Fruit fly (Drosophila melanogaster) whole organism, embryonic: ENCODE data around the gene CG17364.

Experiments
- ATbp ChIP-seq: fragments of 200-800 bp; sonication (Bioruptor generic); optimal IDR thresholded peaks from 2 replicates; lab custom pipeline; 2017; ENCODE audit warnings: missing biosample characterization, mild to moderate bottlenecking, missing genetic modification characterization, missing genetic modification reagents
- Ada2b ChIP-seq: fragments of 200-800 bp; sonication (Bioruptor generic); IDR thresholded peaks from 2 replicates; pipeline ENCODE4 v1.3.6; 2022; ENCODE audit warnings: missing biosample characterization, missing genetic modification characterization
- CG11398 ChIP-seq: fragments of 200-800 bp; sonication (Bioruptor generic); optimal IDR thresholded peaks from 2 replicates; lab custom pipeline; 2016; ENCODE audit warnings: missing biosample characterization, missing genetic modification characterization
- CG18011 ChIP-seq: fragments of 200-800 bp; sonication (Bioruptor generic); optimal IDR thresholded peaks from 2 replicates; lab custom pipeline; 2017; ENCODE audit warnings: missing biosample characterization, missing genetic modification characterization, mild to moderate bottlenecking, moderate library complexity, missing genotype
- CG2120 ChIP-seq: fragments of 200-800 bp; sonication (Bioruptor generic); optimal IDR thresholded peaks from 3 replicates; lab custom pipeline; 2016; ENCODE audit warnings: missing biosample characterization, missing genetic modification characterization
- CG2875 ChIP-seq: fragments of 200-800 bp; sonication (Bioruptor generic); optimal IDR thresholded peaks from 2 replicates; lab custom pipeline; 2017; ENCODE audit warnings: missing biosample characterization, mild to moderate bottlenecking, missing genetic modification characterization, missing genetic modification reagents
- CG2889 ChIP-seq: fragments of 200-800 bp; sonication (Bioruptor generic); IDR thresholded peaks from 3 replicates; pipeline ENCODE4 v1.3.6; 2022; ENCODE audit warnings: missing biosample characterization, missing genetic modification characterization
- CG30403 ChIP-seq: fragments of 200-800 bp; sonication (Bioruptor generic); optimal IDR thresholded peaks from 3 replicates; lab custom pipeline; 2016; ENCODE audit warnings: missing biosample characterization, missing genetic modification characterization
- CG30431 ChIP-seq: fragments of 200-800 bp; sonication (Bioruptor generic); optimal IDR thresholded peaks from 2 replicates; lab custom pipeline; 2017; ENCODE audit warnings: missing biosample characterization, missing genetic modification characterization
- CG5245 ChIP-seq: fragments of 200-800 bp; sonication (Bioruptor generic); optimal IDR thresholded peaks from 3 replicates; lab custom pipeline; 2016; ENCODE audit warnings: missing biosample characterization, missing genetic modification characterization
- CG5953 ChIP-seq: fragments of 200-800 bp; sonication (Bioruptor generic); IDR thresholded peaks from 2 replicates; pipeline ENCODE4 v1.3.6; 2022; ENCODE audit warnings: missing biosample characterization, missing genetic modification characterization
- CG6654 ChIP-seq: fragments of 200-800 bp; sonication (Bioruptor generic); optimal IDR thresholded peaks from 2 replicates; lab custom pipeline; 2017; ENCODE audit warnings: missing biosample characterization, mild to moderate bottlenecking, missing genetic modification characterization
- CG6765 ChIP-seq: fragments of 200-800 bp; sonication (Bioruptor generic); optimal IDR thresholded peaks from 3 replicates; lab custom pipeline; 2017; ENCODE audit warnings: missing biosample characterization, mild to moderate bottlenecking, missing genetic modification characterization
- CG7928 ChIP-seq: fragments of 200-800 bp; sonication (Bioruptor generic); optimal IDR thresholded peaks from 2 replicates; lab custom pipeline; 2017; ENCODE audit warnings: missing biosample characterization, mild to moderate bottlenecking, missing genetic modification characterization
- CG7963 ChIP-seq: fragments of 200-800 bp; sonication (Bioruptor generic); IDR thresholded peaks from 3 replicates; pipeline ENCODE4 v1.3.6; 2022; ENCODE audit warnings: missing biosample characterization, missing genetic modification characterization; ENCODE audit not compliant: partially characterized antibody
- CG8944 ChIP-seq: fragments of 200-800 bp; sonication (Bioruptor generic); optimal IDR thresholded peaks from 3 replicates; lab custom pipeline; 2016; ENCODE audit warnings: missing biosample characterization, missing genetic modification characterization
- CoRest ChIP-seq: fragments of 200-800 bp; sonication (Bioruptor generic); optimal IDR thresholded peaks from 3 replicates; lab custom pipeline; 2018; ENCODE audit warnings: missing biosample characterization, mild to moderate bottlenecking, missing genetic modification characterization, moderate library complexity
- ERR ChIP-seq: fragments of 200-800 bp; sonication (Bioruptor generic); optimal IDR thresholded peaks from 2 replicates; lab custom pipeline; 2016; ENCODE audit warnings: missing biosample characterization, missing genetic modification characterization
- Ets65A ChIP-seq: fragments of 200-800 bp; sonication (Bioruptor generic); peaks from one replicate; lab custom pipeline; 2016; ENCODE audit warnings: missing biosample characterization, missing genetic modification characterization
- Ets97D ChIP-seq: fragments of 200-800 bp; sonication (Bioruptor generic); optimal IDR thresholded peaks from 3 replicates; lab custom pipeline; 2016; ENCODE audit warnings: missing biosample characterization, missing genetic modification characterization
- HHEX ChIP-seq: fragments of 200-800 bp; sonication (Bioruptor generic); optimal IDR thresholded peaks from 3 replicates; lab custom pipeline; 2017; ENCODE audit warnings: missing biosample characterization, mild to moderate bottlenecking, missing genetic modification characterization, missing genetic modification reagents
- HLH54F ChIP-seq: fragments of 200-800 bp; sonication (Bioruptor generic); optimal IDR thresholded peaks from 3 replicates; lab custom pipeline; 2016; ENCODE audit warnings: missing biosample characterization, missing genetic modification characterization
- MESR4 ChIP-seq: fragments of 200-800 bp; sonication (Bioruptor generic); optimal IDR thresholded peaks from 2 replicates; lab custom pipeline; 2018; ENCODE audit warnings: missing biosample characterization, mild to moderate bottlenecking, missing genetic modification characterization, moderate library complexity
- NFAT ChIP-seq: fragments of 200-800 bp; sonication (Bioruptor generic); IDR thresholded peaks from 2 replicates; pipeline ENCODE4 v1.3.6; 2022; ENCODE audit warnings: missing biosample characterization, missing genetic modification characterization
- Neu2 ChIP-seq: fragments of 200-800 bp; sonication (Bioruptor generic); optimal IDR thresholded peaks from 3 replicates; lab custom pipeline; 2016; ENCODE audit warnings: missing biosample characterization, missing genetic modification characterization, borderline replicate concordance
- PHDP ChIP-seq: fragments of 200-800 bp; sonication (Bioruptor generic); optimal IDR thresholded peaks from 3 replicates; lab custom pipeline; 2018; ENCODE audit warnings: missing biosample characterization, mild to moderate bottlenecking, missing genetic modification characterization, moderate library complexity
- Spps ChIP-seq: fragments of 200-800 bp; sonication (Bioruptor generic); optimal IDR thresholded peaks from 2 replicates; lab custom pipeline; 2018; ENCODE audit warnings: missing biosample characterization, mild to moderate bottlenecking, missing genetic modification characterization
- Stat92E ChIP-seq, 3 experiments: fragments of >200 bp in 2 of 3; fragments of 200-800 bp in 1 of 3; sonication (Bioruptor generic) in 1 of 3; optimal IDR thresholded peaks; 2 replicates each; lab custom pipeline; 2017 to 2019; ENCODE audit warnings: missing biosample characterization in 3 of 3, missing genetic modification characterization in 3 of 3, mild to moderate bottlenecking in 1 of 3, moderate library complexity in 1 of 3
- al ChIP-seq: fragments of 200-800 bp; sonication (Bioruptor generic); IDR thresholded peaks from 2 replicates; pipeline ENCODE4 v1.3.6; 2022; ENCODE audit warnings: missing biosample characterization, missing genetic modification characterization
- amos ChIP-seq: fragments of 200-800 bp; sonication (Bioruptor generic); IDR thresholded peaks from 2 replicates; pipeline ENCODE4 v1.3.6; 2022; ENCODE audit warnings: missing biosample characterization, missing genetic modification characterization; ENCODE audit not compliant: partially characterized antibody
- bbx ChIP-seq: fragments of 200-800 bp; sonication (Bioruptor generic); IDR thresholded peaks from 2 replicates; pipeline ENCODE4 v1.3.6; 2022; ENCODE audit warnings: missing biosample characterization, missing genetic modification characterization; ENCODE audit not compliant: partially characterized antibody
- bsh ChIP-seq, 2 experiments: fragments of 200-800 bp; sonication (Bioruptor generic); optimal IDR thresholded peaks; 2 replicates each; lab custom pipeline; 2017 to 2018; ENCODE audit warnings: mild to moderate bottlenecking in 2 of 2, missing biosample characterization in 2 of 2, missing genetic modification characterization in 2 of 2, moderate library complexity in 1 of 2
- cato ChIP-seq: fragments of 200-800 bp; sonication (Bioruptor generic); optimal IDR thresholded peaks from 2 replicates; lab custom pipeline; 2016; ENCODE audit warnings: missing biosample characterization, missing genetic modification characterization, borderline replicate concordance
- corto ChIP-seq: fragments of 200-800 bp; sonication (Bioruptor generic); optimal IDR thresholded peaks from 2 replicates; lab custom pipeline; 2016; ENCODE audit warnings: missing biosample characterization, mild to moderate bottlenecking, missing genetic modification characterization, moderate library complexity
- ems ChIP-seq: fragments of 200-800 bp; sonication (Bioruptor generic); optimal IDR thresholded peaks from 3 replicates; lab custom pipeline; 2016; ENCODE audit warnings: missing biosample characterization, missing genetic modification characterization
- fd96Cb ChIP-seq: fragments of 200-800 bp; sonication (Bioruptor generic); optimal IDR thresholded peaks from 2 replicates; lab custom pipeline; 2018; ENCODE audit warnings: missing biosample characterization, mild to moderate bottlenecking, missing genetic modification characterization, moderate library complexity
- jing ChIP-seq: fragments of 200-800 bp; sonication (Bioruptor generic); optimal IDR thresholded peaks from 2 replicates; lab custom pipeline; 2018; ENCODE audit warnings: missing biosample characterization, mild to moderate bottlenecking, missing genetic modification characterization
- nerfin-2 ChIP-seq: fragments of 200-800 bp; sonication (Bioruptor generic); IDR thresholded peaks from 2 replicates; pipeline ENCODE4 v1.3.6; 2022; ENCODE audit warnings: missing biosample characterization, missing genetic modification characterization; ENCODE audit not compliant: partially characterized antibody
- phol ChIP-seq: fragments of 200-800 bp; sonication (Bioruptor generic); optimal IDR thresholded peaks from 3 replicates; lab custom pipeline; 2018; ENCODE audit warnings: missing biosample characterization, mild to moderate bottlenecking, missing genetic modification characterization, moderate library complexity
- salm ChIP-seq: fragments of 200-800 bp; sonication (Bioruptor generic); optimal IDR thresholded peaks from 2 replicates; lab custom pipeline; 2018; ENCODE audit warnings: missing biosample characterization, mild to moderate bottlenecking, missing genetic modification characterization
- sc ChIP-seq, 3 experiments: fragments of >200 bp in 2 of 3; fragments of 200-800 bp in 1 of 3; sonication (Bioruptor generic) in 1 of 3; optimal IDR thresholded peaks; 2 replicates in 2 of 3; 3 replicates in 1 of 3; lab custom pipeline; 2017; ENCODE audit warnings: mild to moderate bottlenecking in 1 of 3, missing biosample characterization in 1 of 3, missing genetic modification characterization in 1 of 3, missing genetic modification reagents in 1 of 3
- sim ChIP-seq: fragments of 200-800 bp; sonication (Bioruptor generic); IDR thresholded peaks from 2 replicates; pipeline ENCODE4 v1.3.6; 2022; ENCODE audit warnings: missing biosample characterization, missing genetic modification characterization
- ssp ChIP-seq: fragments of 200-800 bp; sonication (Bioruptor generic); IDR thresholded peaks from 2 replicates; pipeline ENCODE4 v1.3.6; 2022; ENCODE audit warnings: missing biosample characterization, missing genetic modification characterization
- tll ChIP-seq, 2 experiments: fragments of 200-800 bp in 1 of 2; fragments of >200 bp in 1 of 2; sonication (Bioruptor generic) in 1 of 2; optimal IDR thresholded peaks; 2 replicates each; lab custom pipeline; 2017 to 2019; ENCODE audit warnings: missing biosample characterization in 2 of 2, missing genetic modification characterization in 2 of 2, mild to moderate bottlenecking in 1 of 2, moderate library complexity in 1 of 2
- trem ChIP-seq: fragments of 200-800 bp; optimal IDR thresholded peaks from 3 replicates; lab custom pipeline; 2019; ENCODE audit warnings: missing biosample characterization, mild to moderate bottlenecking, missing genetic modification characterization, moderate library complexity
- usp ChIP-seq: fragments of >200 bp; optimal IDR thresholded peaks from 2 replicates; lab custom pipeline; 2017; ENCODE audit warnings: missing biosample characterization, missing genetic modification characterization

Gene CG17364

dm6 chr3L:14031171-14032126 lies 38.2 kb upstream of the CG17364 start, which contains the start of the genes CG6650 and endos (continued):
- TF ChIP-seq CG11398 (GFP tag; lab: Kevin White, UChicago) (no peak), CG8944 (GFP tag; lab: Kevin White, UChicago) (no peak), CG7963 (GFP tag; lab: Robert Waterston, UW) (peak; percentile 77), CG2120 (GFP tag; lab: Kevin White, UChicago) (peak; percentile 22), PHDP (peak; percentile 42), Stat92E (GFP tag; optimal IDR thresholded peaks at IDR 0.05; lab: Kevin White, UChicago) (peak in 1 of 3 experiments; percentile 2), CG30431 (GFP tag; lab: Kevin White, UChicago) (no peak), ATbp (GFP tag; lab: Kevin White, UChicago) (no peak), CG7928 (GFP tag; lab: Kevin White, UChicago) (peak; percentile 68), cato (GFP tag; lab: Kevin White, UChicago) (no peak), MESR4 (GFP tag; lab: Kevin White, UChicago) (peak; percentile 76), Ada2b (no peak), CG5953 (GFP tag; lab: Robert Waterston, UW) (no peak), phol (tag; lab: Kevin White, UChicago) (peak; percentile 64), HHEX (GFP tag; lab: Kevin White, UChicago) (no peak), CG6654 (GFP tag; lab: Kevin White, UChicago) (no peak), sim (GFP tag; lab: Robert Waterston, UW) (no peak), trem (tag; lab: Kevin White, UChicago) (peak; percentile 63), jing (GFP tag; lab: Kevin White, UChicago) (no peak), ssp (GFP tag; lab: Robert Waterston, UW) (0 out of 2 replicates have a peak, but pooled peaks have one; percentile 24), CG18011 (GFP tag; lab: Kevin White, UChicago) (no peak), NFAT (GFP tag; lab: Robert Waterston, UW) (0 out of 2 replicates have a peak, but pooled peaks have one; percentile 4), CG30403 (GFP tag; lab: Kevin White, UChicago) (peak; percentile 39), ERR (GFP tag; lab: Kevin White, UChicago) (no peak), corto (GFP tag; lab: Kevin White, UChicago) (no peak), Ets65A (peak; percentile 88), CG6765 (GFP tag; lab: Kevin White, UChicago) (no peak), al (GFP tag; lab: Robert Waterston, UW) (no peak), nerfin-2 (peak; percentile 75), salm (tag; lab: Kevin White, UChicago) (no peak), CoRest (tag; lab: Kevin White, UChicago) (peak; percentile 55), Spps (tag; lab: Kevin White, UChicago) (no peak), bbx (GFP tag; lab: Robert Waterston, UW) (peak; percentile 71), bsh (GFP tag; optimal IDR thresholded peaks at IDR 0.05; lab: Kevin White, UChicago) (peak in 1 of 2 experiments; percentile 3), Neu2 (GFP tag; lab: Kevin White, UChicago) (peak; percentile 17), CG5245 (GFP tag; lab: Kevin White, UChicago) (no peak), CG2889 (GFP tag; lab: Robert Waterston, UW) (no peak), HLH54F (peak; percentile 4), CG2875 (GFP tag; lab: Kevin White, UChicago) (no peak), tll (GFP tag; optimal IDR thresholded peaks at IDR 0.05; lab: Kevin White, UChicago) (no peak), ems (no peak), usp (GFP tag; lab: Kevin White, UChicago) (no peak), amos (peak; percentile 64), Ets97D (GFP tag; lab: Kevin White, UChicago) (peak; percentile 37), sc (optimal IDR thresholded peaks at IDR 0.05; lab: Kevin White, UChicago) (no peak), sc (GFP tag; optimal IDR thresholded peaks at IDR 0.05; lab: Kevin White, UChicago) (no peak), fd96Cb (tag; lab: Kevin White, UChicago) (no peak)
